Worm (Caenorhabditis elegans): ENCODE results near the gene Y38C1BA.4.

DNA sequence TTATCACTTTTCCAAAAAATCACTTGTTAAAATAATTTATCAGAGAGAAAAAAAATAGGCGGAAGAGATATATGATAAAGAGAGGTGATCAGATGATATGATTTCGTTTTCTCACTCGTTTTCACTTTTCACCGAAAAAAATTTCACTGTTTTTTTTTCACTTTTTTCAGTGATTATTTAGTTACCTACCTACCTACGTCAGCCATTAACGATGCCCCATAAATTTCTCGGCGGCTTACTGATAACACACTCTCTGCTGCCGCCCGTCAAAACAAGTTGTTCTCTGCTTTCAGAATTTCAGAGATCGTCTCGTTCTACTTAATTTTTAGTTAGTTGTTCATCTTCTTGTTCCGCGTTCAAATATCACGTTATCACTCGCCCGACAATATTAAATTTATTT is 45.2 kb downstream of the Y38C1BA.4 start:
- TF ChIP-seq B0310.2 (tag; optimal IDR thresholded peaks at IDR 0.05) (no peak), flt-1 (GFP tag; IDR thresholded peaks at IDR 0.05) (no peak), scrt-1 (GFP tag; IDR thresholded peaks at IDR 0.05) (no peak), hmbx-1 (tag; optimal IDR thresholded peaks at IDR 0.05) (no peak)

Measured in whole organism, early embryonic.